Worm (Caenorhabditis elegans): Measurements from ENCODE around the gene clec-1.
"Not testable (repeated sequence)": the region's sequence is repeated elsewhere in the genome, so short reads cannot be mapped to it uniquely, and the experiment has no call there.

Gene clec-1

ce11 chrV:5699835-5700441, at the start of gene clec-1:
Gene clec-1 (plus strand): TSS chrV:5700154.
- TF ChIP-seq ceh-30 (tag; optimal IDR thresholded peaks at IDR 0.05) (no peak), unc-3 (GFP tag; conservative IDR thresholded peaks at IDR 0.05) (no peak), unc-3 (tag; optimal IDR thresholded peaks at IDR 0.05) (no peak), pha-4 (tag; optimal IDR thresholded peaks at IDR 0.05) (no peak), hlh-6 (tag; optimal IDR thresholded peaks at IDR 0.05) (no peak), ceh-19 (GFP tag; optimal IDR thresholded peaks at IDR 0.05) (no peak), ceh-9 (tag; optimal IDR thresholded peaks at IDR 0.05) (no peak), dmd-4 (tag; optimal IDR thresholded peaks at IDR 0.05; ENCODE audit: borderline replicate concordance) (no peak), tbx-7 (tag; optimal IDR thresholded peaks at IDR 0.05) (no peak)

ce11 chrV:5651905-5652304, 48.0 kb upstream of the clec-1 start:
- TF ChIP-seq hlh-30 (tag; optimal IDR thresholded peaks at IDR 0.05; ENCODE audit: insufficient read depth) (peak; percentile 19), unc-55 (GFP tag; optimal IDR thresholded peaks at IDR 0.05) (no peak)

ce11 chrV:5653990-5654499, 45.9 kb upstream of the clec-1 start, which contains the start of gene hex-2:
Gene hex-2 (plus strand): TSS chrV:5654449.
- TF ChIP-seq tbx-2 (tag; optimal IDR thresholded peaks at IDR 0.05) (no peak), elt-2 (tag; optimal IDR thresholded peaks at IDR 0.05) (peak; percentile 17)

- no peak for TF ChIP-seq sox-2 (GFP tag; IDR thresholded peaks at IDR 0.05)
- TF ChIP-seq ceh-18 (tag; optimal IDR thresholded peaks at IDR 0.05) = no peak
Measured at ce11 chrV:5660604-5661209, 39.2 kb upstream of the clec-1 start, which contains the start of the genes mut-14 and C14C11.2. Gene mut-14 (minus strand): TSS chrV:5660704. Gene C14C11.2 (plus strand): TSS chrV:5661159.

- not testable (repeated sequence) for TF ChIP-seq tbx-7, unc-86, ztf-16 (tag; optimal IDR thresholded peaks at IDR 0.05)
Measured at ce11 chrV:5663317-5663716, 36.6 kb upstream of the clec-1 start, which contains the start of gene C14C11.1. Gene C14C11.1 (plus strand): TSS chrV:5663617.

ce11 chrV:5666036-5666729, 33.8 kb upstream of the clec-1 start, which contains the start of gene C14C11.7:
Gene C14C11.7 (minus strand): TSS chrV:5666086.
- TF ChIP-seq npax-4 (tag; optimal IDR thresholded peaks at IDR 0.05) (no peak), hlh-6 (tag; optimal IDR thresholded peaks at IDR 0.05) (no peak), T23F11.4 (GFP tag; optimal IDR thresholded peaks at IDR 0.05) (no peak), F13H6.1 (tag; optimal IDR thresholded peaks at IDR 0.05) (no peak), lin-11 (tag; optimal IDR thresholded peaks at IDR 0.05) (no peak), elt-2 (tag; optimal IDR thresholded peaks at IDR 0.05) (no peak), ztf-16 (tag; optimal IDR thresholded peaks at IDR 0.05) (no peak), C38D4.7 (GFP tag; optimal IDR thresholded peaks at IDR 0.05) (no peak), ceh-19 (GFP tag; optimal IDR thresholded peaks at IDR 0.05) (no peak), pag-3 (tag; optimal IDR thresholded peaks at IDR 0.05; ENCODE audit: borderline replicate concordance) (no peak)

ce11 chrV:5667337-5667736, 32.6 kb upstream of the clec-1 start:
- TF ChIP-seq ref-2 (tag; optimal IDR thresholded peaks at IDR 0.05) (no peak), fkh-6 (tag; optimal IDR thresholded peaks at IDR 0.05) (no peak), dmd-4 (tag; optimal IDR thresholded peaks at IDR 0.05; ENCODE audit: borderline replicate concordance) (no peak), tbx-7 (tag; optimal IDR thresholded peaks at IDR 0.05) (no peak), elt-4 (tag; optimal IDR thresholded peaks at IDR 0.05) (no peak), C38D4.7 (GFP tag; optimal IDR thresholded peaks at IDR 0.05) (no peak), hlh-30 (tag; optimal IDR thresholded peaks at IDR 0.05; ENCODE audit: insufficient read depth) (no peak), nfya-1 (tag; optimal IDR thresholded peaks at IDR 0.05) (no peak), ceh-22 (tag; optimal IDR thresholded peaks at IDR 0.05) (no peak), ceh-24 (tag; optimal IDR thresholded peaks at IDR 0.05) (no peak), hlh-15 (tag; optimal IDR thresholded peaks at IDR 0.05) (no peak), zip-5 (tag; optimal IDR thresholded peaks at IDR 0.05) (no peak), pha-2 (tag; optimal IDR thresholded peaks at IDR 0.05) (no peak), C08G9.2 (tag; optimal IDR thresholded peaks at IDR 0.05) (no peak), ceh-18 (tag; optimal IDR thresholded peaks at IDR 0.05) (no peak), mec-3 (tag; optimal IDR thresholded peaks at IDR 0.05; ENCODE audit: borderline replicate concordance) (no peak), ceh-30 (tag; optimal IDR thresholded peaks at IDR 0.05) (no peak), unc-3 (GFP tag; conservative IDR thresholded peaks at IDR 0.05) (no peak), unc-3 (tag; optimal IDR thresholded peaks at IDR 0.05) (no peak), pag-3 (tag; optimal IDR thresholded peaks at IDR 0.05; ENCODE audit: borderline replicate concordance) (no peak), sox-2 (GFP tag; IDR thresholded peaks at IDR 0.05) (no peak)
